Worm (Caenorhabditis elegans): Measurements from ENCODE around the gene col-184.

col-184 gene

DNA sequence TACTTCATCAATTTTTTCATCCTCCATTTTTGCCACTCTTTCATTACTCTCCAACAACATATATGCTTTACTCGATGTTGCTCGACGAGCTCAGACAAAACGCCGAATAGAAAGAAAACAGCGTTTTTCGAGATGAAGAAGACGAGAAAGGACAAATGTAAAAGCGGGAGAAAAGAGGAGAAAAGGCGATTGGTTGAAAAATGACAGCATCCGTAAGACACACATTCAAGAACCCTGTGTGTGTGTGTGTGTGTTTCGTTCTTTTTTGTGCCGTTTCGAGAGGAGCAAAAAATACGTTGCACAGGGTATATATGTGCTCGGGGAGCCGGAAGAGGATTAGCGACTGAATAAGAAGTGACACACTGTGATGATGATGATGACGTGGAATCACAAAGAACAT is 24.5 kb downstream of the col-184 start:
- TF ChIP-seq unc-120 (tag; optimal IDR thresholded peaks at IDR 0.05; ENCODE audit: poor library complexity, severe bottlenecking) (no peak), lin-32 (GFP tag; optimal IDR thresholded peaks at IDR 0.05) (no peak), sem-2 (GFP tag; optimal IDR thresholded peaks at IDR 0.05) (no peak), zip-8 (tag; optimal IDR thresholded peaks at IDR 0.05) (no peak), nhr-12 (tag; optimal IDR thresholded peaks at IDR 0.05) (no peak), ces-1 (GFP tag; optimal IDR thresholded peaks at IDR 0.05) (no peak)

ce11 chrX:13499098-13499497 is 29.8 kb downstream of the col-184 start:
- TF ChIP-seq zip-8 (tag; optimal IDR thresholded peaks at IDR 0.05) (no peak), ces-1 (GFP tag; optimal IDR thresholded peaks at IDR 0.05) (peak; percentile 69)

DNA sequence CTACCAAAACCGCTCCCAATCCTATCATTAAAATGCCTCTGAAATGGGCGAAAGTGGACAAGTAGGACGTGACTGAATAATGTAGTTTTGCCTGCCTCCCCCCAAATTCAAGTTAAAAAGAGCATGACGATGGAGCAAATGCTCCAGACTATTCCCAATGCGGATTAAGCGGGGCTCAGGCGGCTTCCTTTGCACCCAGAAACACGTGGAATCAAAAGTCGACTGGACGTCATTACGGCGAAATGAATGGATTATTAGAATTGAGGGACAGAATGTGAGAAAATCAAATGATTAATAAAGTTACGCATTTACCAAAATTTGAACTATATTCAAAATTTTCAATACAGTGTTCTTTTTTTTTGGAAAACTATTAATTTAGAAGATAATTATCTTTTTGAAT is 30.7 kb downstream of the col-184 start:
- no peak for TF ChIP-seq mab-5 (tag; optimal IDR thresholded peaks at IDR 0.05)
- no peak for TF ChIP-seq ham-2 (GFP tag; optimal IDR thresholded peaks at IDR 0.05)
- TF ChIP-seq bed-3 (GFP tag; optimal IDR thresholded peaks at IDR 0.05) = no peak
- TF ChIP-seq ces-1 (GFP tag; optimal IDR thresholded peaks at IDR 0.05) = peak; percentile 2
- TF ChIP-seq nhr-76 (tag; optimal IDR thresholded peaks at IDR 0.05) = no peak

DNA sequence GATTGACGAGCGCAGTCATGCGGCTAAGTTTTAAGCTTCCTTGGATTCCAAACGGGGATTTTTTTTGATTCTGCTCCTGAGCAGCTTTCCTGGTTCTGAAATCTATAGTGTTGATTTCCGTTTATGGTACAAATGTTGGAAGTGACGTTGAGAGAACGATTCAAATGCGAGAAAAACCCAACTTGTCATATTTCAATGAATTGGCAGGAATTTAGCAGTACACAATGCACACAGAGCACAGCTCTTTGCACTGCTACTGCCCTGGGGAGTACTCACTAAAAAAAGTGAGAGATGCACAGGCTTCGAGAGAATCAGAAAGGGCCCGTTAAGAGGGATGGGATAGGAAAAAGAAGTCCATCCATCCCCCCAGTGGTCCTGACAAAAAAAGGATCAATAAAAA is 31.3 kb downstream of the col-184 start, which contains the start of gene sad-1:
Gene sad-1 (minus strand): TSS at position 101 of the 400 bp plus-strand sequence.
- TF ChIP-seq nhr-12 (tag; optimal IDR thresholded peaks at IDR 0.05) (no peak), mab-5 (tag; optimal IDR thresholded peaks at IDR 0.05) (no peak), zip-8 (tag; optimal IDR thresholded peaks at IDR 0.05) (no peak), nhr-76 (tag; optimal IDR thresholded peaks at IDR 0.05) (no peak), snpc-4 (tag; optimal IDR thresholded peaks at IDR 0.05) (no peak), unc-39 (tag; optimal IDR thresholded peaks at IDR 0.05) (no peak), ces-1 (GFP tag; optimal IDR thresholded peaks at IDR 0.05) (no peak), nhr-28 (tag; optimal IDR thresholded peaks at IDR 0.05) (no peak), nhr-237 (tag; optimal IDR thresholded peaks at IDR 0.05) (no peak)

DNA sequence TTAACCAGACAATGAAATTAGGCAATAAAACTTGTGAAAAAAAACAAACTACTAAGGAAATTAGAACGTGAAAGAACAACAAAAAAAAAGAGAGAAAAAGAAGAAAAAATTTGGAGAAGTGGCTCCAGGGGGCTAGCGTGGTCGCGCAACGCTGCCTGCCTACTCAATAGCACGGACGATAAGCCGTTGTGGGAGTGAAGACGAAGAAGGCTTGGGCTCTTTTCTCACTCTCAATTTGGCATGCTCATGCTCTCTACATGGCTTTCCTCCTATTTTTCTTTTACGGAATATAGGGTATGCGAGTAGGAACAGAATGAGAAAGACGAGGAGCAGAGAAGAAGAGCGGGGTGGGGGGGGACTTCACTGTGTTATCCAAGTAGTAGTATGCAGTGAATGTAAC is 33.0 kb downstream of the col-184 start:
- TF ChIP-seq ztf-11 (tag; optimal IDR thresholded peaks at IDR 0.05) = peak; percentile 14
- peak; percentile 22 for TF ChIP-seq mep-1 (tag; optimal IDR thresholded peaks at IDR 0.05)
- TF ChIP-seq ces-1 (GFP tag; optimal IDR thresholded peaks at IDR 0.05) = peak; percentile 68
- TF ChIP-seq lin-13 (tag; optimal IDR thresholded peaks at IDR 0.05) = no peak
- no peak for TF ChIP-seq nhr-2 (tag; optimal IDR thresholded peaks at IDR 0.05)
- no peak for TF ChIP-seq drap-1 (GFP tag; optimal IDR thresholded peaks at IDR 0.05)

DNA sequence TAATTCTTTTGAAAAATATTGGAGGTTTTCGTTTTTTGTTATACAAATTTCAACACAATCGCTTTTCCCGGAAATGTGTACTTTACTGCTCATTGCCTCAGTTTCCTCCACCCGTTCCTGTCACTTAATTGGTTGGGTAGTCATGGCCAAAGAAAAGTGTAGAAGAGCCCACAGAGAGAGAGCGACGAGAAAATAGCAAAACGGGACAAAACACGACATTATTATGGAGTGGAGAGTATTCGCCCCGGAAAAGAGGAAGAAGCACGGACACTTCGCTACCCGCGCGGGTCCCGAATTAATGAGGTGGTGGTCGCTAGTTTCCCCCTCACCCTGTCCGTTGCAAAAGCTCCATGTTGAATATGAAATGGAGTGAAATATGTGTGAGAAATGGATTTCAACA is 34.6 kb downstream of the col-184 start:
- TF ChIP-seq blmp-1 (tag; optimal IDR thresholded peaks at IDR 0.05) (no peak), ztf-11 (tag; optimal IDR thresholded peaks at IDR 0.05) (no peak), M03D4.4 (tag; optimal IDR thresholded peaks at IDR 0.05) (no peak), lsy-2 (tag; optimal IDR thresholded peaks at IDR 0.05) (no peak), ces-1 (GFP tag; optimal IDR thresholded peaks at IDR 0.05) (peak; percentile 56), mep-1 (tag; optimal IDR thresholded peaks at IDR 0.05) (peak; percentile 15), nhr-2 (tag; optimal IDR thresholded peaks at IDR 0.05) (no peak), cnd-1 (tag; optimal IDR thresholded peaks at IDR 0.05) (peak; percentile 23), bed-3 (GFP tag; optimal IDR thresholded peaks at IDR 0.05) (no peak), nhr-12 (tag; optimal IDR thresholded peaks at IDR 0.05) (no peak), mls-2 (tag; optimal IDR thresholded peaks at IDR 0.05) (peak; percentile 59), nhr-237 (tag; optimal IDR thresholded peaks at IDR 0.05) (no peak), lin-32 (GFP tag; optimal IDR thresholded peaks at IDR 0.05) (no peak), mab-5 (tag; optimal IDR thresholded peaks at IDR 0.05) (no peak), tbx-8 (GFP tag; optimal IDR thresholded peaks at IDR 0.05) (no peak)

- peak; percentile 73 for TF ChIP-seq ces-1 (GFP tag; optimal IDR thresholded peaks at IDR 0.05)
- no peak for TF ChIP-seq ztf-11 (tag; optimal IDR thresholded peaks at IDR 0.05)
Observed at ce11 chrX:13505201-13505600, 35.9 kb downstream of the col-184 start.

DNA sequence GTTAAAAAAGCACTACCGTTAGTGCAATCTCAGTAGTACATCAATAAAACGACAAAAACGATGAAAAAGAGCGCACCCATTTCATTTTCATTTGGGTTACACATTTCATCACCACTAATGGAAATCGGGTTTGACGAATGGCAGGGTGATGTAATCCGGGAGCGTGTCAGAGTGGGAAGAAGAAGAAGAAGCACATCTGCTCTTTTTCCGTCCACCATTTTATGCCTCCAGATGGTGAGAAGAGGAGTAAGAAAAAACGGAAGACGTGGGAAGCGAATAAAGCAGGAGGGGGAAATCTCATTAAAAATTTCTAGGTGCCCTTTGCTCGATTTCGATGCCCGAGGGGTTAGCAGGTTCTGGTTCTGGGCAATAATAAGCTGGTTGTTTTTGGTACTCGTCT is 36.8 kb downstream of the col-184 start:
- TF ChIP-seq hlh-1 (tag; optimal IDR thresholded peaks at IDR 0.05) (no peak), ces-1 (GFP tag; optimal IDR thresholded peaks at IDR 0.05) (peak; percentile 81)
